Worm (Caenorhabditis elegans) whole organism, young adult: ENCODE measurements around the gene F32D8.12.

Experiments used
- B0019.2 ChIP-seq: fragments of 200-800 bp; sonication (Bioruptor generic); conservative IDR thresholded peaks from 2 replicates; pipeline ENCODE4 v1.3.6; 2022; ENCODE audit warnings: missing genetic modification reagents, missing genetic modification characterization, missing compliant biosample characterization
- B0261.1 ChIP-seq: sonication (generic microtip); optimal IDR thresholded peaks from 2 replicates; lab custom pipeline; 2016; ENCODE audit warnings: mild to moderate bottlenecking, missing genetic modification characterization, moderate library complexity, missing compliant biosample characterization
- B0336.3 ChIP-seq: fragments of 200-800 bp; sonication (Bioruptor generic); IDR thresholded peaks from 2 replicates; pipeline ENCODE4 v1.3.6; 2022; ENCODE audit warnings: missing genetic modification characterization, missing compliant biosample characterization
- C17E4.6 ChIP-seq: fragments of 200-800 bp; sonication (Bioruptor generic); IDR thresholded peaks from 2 replicates; pipeline ENCODE4 v1.3.6; 2022; ENCODE audit warnings: missing genetic modification reagents, missing genetic modification characterization, missing compliant biosample characterization
- F39B2.1 ChIP-seq: fragments of 200-800 bp; sonication (Bioruptor generic); IDR thresholded peaks from 2 replicates; pipeline ENCODE4 v1.3.6; 2022; ENCODE audit warnings: missing genetic modification reagents, missing genetic modification characterization, missing compliant biosample characterization
- F57A8.1 ChIP-seq: fragments of 200-800 bp; sonication (Bioruptor generic); optimal IDR thresholded peaks from 2 replicates; lab custom pipeline; 2018; ENCODE audit warnings: mild to moderate bottlenecking, missing genetic modification characterization, moderate library complexity, missing compliant biosample characterization
- F57C9.4 ChIP-seq: sonication (generic microtip); optimal IDR thresholded peaks from 2 replicates; lab custom pipeline; 2017; ENCODE audit warnings: mild to moderate bottlenecking, missing genetic modification characterization, missing compliant biosample characterization
- T07F8.4 ChIP-seq: sonication (generic microtip); optimal IDR thresholded peaks from 2 replicates; lab custom pipeline; 2016; ENCODE audit warnings: mild to moderate bottlenecking, missing genetic modification characterization, moderate library complexity, missing compliant biosample characterization
- Y53G8AR.9 ChIP-seq: fragments of 200-800 bp; sonication (Bioruptor generic); conservative IDR thresholded peaks from 2 replicates; pipeline ENCODE4 v1.3.6; 2022; ENCODE audit warnings: missing genetic modification reagents, missing genetic modification characterization, missing compliant biosample characterization
- Y56A3A.18 ChIP-seq: fragments of 200-800 bp; sonication (Bioruptor generic); IDR thresholded peaks from 2 replicates; pipeline ENCODE4 v1.3.6; 2022; ENCODE audit warnings: missing genetic modification reagents, missing genetic modification characterization, missing compliant biosample characterization
- ama-1 ChIP-seq, 3 experiments: fragments of 150-350 bp in 1 of 3; sonication (generic microtip) in 2 of 3; optimal IDR thresholded peaks; 2 replicates each; lab custom pipeline; 2014 to 2018; ENCODE audit warnings: missing biosample characterization in 2 of 3, missing genetic modification characterization in 2 of 3, missing genetic modification reagents in 2 of 3
- attf-6 ChIP-seq: fragments of 200-800 bp; sonication (Bioruptor generic); IDR thresholded peaks from 2 replicates; pipeline ENCODE4 v1.3.6; 2022; ENCODE audit warnings: missing genetic modification reagents, missing genetic modification characterization, missing compliant biosample characterization
- bed-2 ChIP-seq: fragments of 200-800 bp; sonication (Bioruptor generic); IDR thresholded peaks from 2 replicates; pipeline ENCODE4 v1.3.6; 2022; ENCODE audit warnings: missing genetic modification reagents, missing genetic modification characterization, missing compliant biosample characterization
- ceh-100 ChIP-seq: fragments of 200-800 bp; sonication (Bioruptor generic); IDR thresholded peaks from 2 replicates; pipeline ENCODE4 v1.3.6; 2022; ENCODE audit warnings: missing genetic modification reagents, missing genetic modification characterization, missing compliant biosample characterization
- ceh-27 ChIP-seq: fragments of 200-800 bp; sonication (Bioruptor generic); optimal IDR thresholded peaks from 2 replicates; lab custom pipeline; 2018; ENCODE audit warnings: mild to moderate bottlenecking, missing genetic modification characterization, moderate library complexity, missing compliant biosample characterization
- ceh-58 ChIP-seq: fragments of 200-800 bp; sonication (Bioruptor generic); IDR thresholded peaks from 2 replicates; pipeline ENCODE4 v1.3.6; 2022; ENCODE audit warnings: missing genetic modification characterization, missing compliant biosample characterization
- ceh-79 ChIP-seq: sonication (generic microtip); optimal IDR thresholded peaks from 2 replicates; lab custom pipeline; 2017; ENCODE audit warnings: mild to moderate bottlenecking, missing genetic modification characterization, missing compliant biosample characterization
- ceh-91 ChIP-seq: fragments of 200-800 bp; sonication (Bioruptor generic); IDR thresholded peaks from 2 replicates; pipeline ENCODE4 v1.3.6; 2022; ENCODE audit warnings: missing genetic modification reagents, missing genetic modification characterization, missing compliant biosample characterization
- dpl-1 ChIP-seq: fragments of 150-350 bp; optimal IDR thresholded peaks from 2 replicates; lab custom pipeline; 2014; ENCODE audit warnings: missing biosample characterization, missing genetic modification reagents, missing genetic modification characterization
- efl-1 ChIP-seq: fragments of 150-350 bp; optimal IDR thresholded peaks from 2 replicates; lab custom pipeline; 2014; ENCODE audit warnings: missing biosample characterization, missing genetic modification reagents, missing genetic modification characterization
- egl-44 ChIP-seq: fragments of 200-800 bp; sonication (Bioruptor generic); IDR thresholded peaks from 2 replicates; pipeline ENCODE4 v1.3.6; 2022; ENCODE audit warnings: missing genetic modification reagents, missing genetic modification characterization, missing compliant biosample characterization
- egrh-3 ChIP-seq: fragments of 200-800 bp; sonication (Bioruptor generic); IDR thresholded peaks from 2 replicates; pipeline ENCODE4 v1.3.6; 2022; ENCODE audit warnings: missing genetic modification reagents, missing genetic modification characterization, missing compliant biosample characterization
- ets-4 ChIP-seq: fragments of 200-800 bp; sonication (Bioruptor generic); optimal IDR thresholded peaks from 2 replicates; lab custom pipeline; 2018; ENCODE audit warnings: mild to moderate bottlenecking, missing genetic modification characterization, missing compliant biosample characterization
- hlh-26 ChIP-seq: fragments of 200-800 bp; sonication (Bioruptor generic); conservative IDR thresholded peaks from 2 replicates; pipeline ENCODE4 v1.3.6; 2022; ENCODE audit warnings: missing genetic modification reagents, missing genetic modification characterization, missing compliant biosample characterization
- hsf-1 ChIP-seq: fragments of 200-800 bp; sonication (Bioruptor generic); IDR thresholded peaks from 2 replicates; pipeline ENCODE4 v1.3.6; 2022; ENCODE audit warnings: missing genetic modification reagents, missing genetic modification characterization, missing compliant biosample characterization
- lin-40 ChIP-seq: sonication (generic microtip); optimal IDR thresholded peaks from 2 replicates; lab custom pipeline; 2016; ENCODE audit warnings: missing genetic modification characterization, mild to moderate bottlenecking, missing compliant biosample characterization, missing genotype, missing genetic modification reagents
- lsy-27 ChIP-seq: sonication (generic microtip); optimal IDR thresholded peaks from 2 replicates; lab custom pipeline; 2017; ENCODE audit warnings: missing genetic modification characterization, mild to moderate bottlenecking, missing compliant biosample characterization, antibody characterized with exemption, missing genotype, borderline replicate concordance; ENCODE audit not compliant: insufficient read depth
- madf-10 ChIP-seq: sonication (generic microtip); optimal IDR thresholded peaks from 2 replicates; lab custom pipeline; 2016; ENCODE audit warnings: mild to moderate bottlenecking, missing genetic modification characterization, missing compliant biosample characterization
- madf-3 ChIP-seq: fragments of 200-800 bp; sonication (Bioruptor generic); IDR thresholded peaks from 2 replicates; pipeline ENCODE4 v1.3.6; 2022; ENCODE audit warnings: missing genetic modification reagents, missing genetic modification characterization, missing compliant biosample characterization
- madf-6 ChIP-seq: fragments of 200-800 bp; sonication (Bioruptor generic); IDR thresholded peaks from 2 replicates; pipeline ENCODE4 v1.3.6; 2022; ENCODE audit warnings: missing genetic modification reagents, missing genetic modification characterization, missing compliant biosample characterization
- mcd-1 ChIP-seq: fragments of 200-800 bp; sonication (Bioruptor generic); IDR thresholded peaks from 2 replicates; pipeline ENCODE4 v1.3.6; 2022; ENCODE audit warnings: missing genetic modification reagents, missing genetic modification characterization, missing compliant biosample characterization
- mel-28 ChIP-seq: sonication (generic microtip); optimal IDR thresholded peaks from 2 replicates; lab custom pipeline; 2016; ENCODE audit warnings: borderline replicate concordance, mild to moderate bottlenecking, missing genetic modification characterization, missing compliant biosample characterization
- mxl-1 ChIP-seq: sonication (generic microtip); optimal IDR thresholded peaks from 2 replicates; lab custom pipeline; 2016; ENCODE audit warnings: missing genetic modification characterization, missing compliant biosample characterization
- nfya-2 ChIP-seq: fragments of 200-800 bp; sonication (Bioruptor generic); IDR thresholded peaks from 2 replicates; pipeline ENCODE4 v1.3.6; 2022; ENCODE audit warnings: missing genetic modification reagents, missing genetic modification characterization, missing compliant biosample characterization
- nfyb-1 ChIP-seq: fragments of 200-800 bp; sonication (Bioruptor generic); IDR thresholded peaks from 2 replicates; pipeline ENCODE4 v1.3.6; 2022; ENCODE audit warnings: missing genetic modification reagents, missing genetic modification characterization, missing compliant biosample characterization
- nhr-120 ChIP-seq: fragments of 200-800 bp; sonication (Bioruptor generic); IDR thresholded peaks from 2 replicates; pipeline ENCODE4 v1.3.6; 2022; ENCODE audit warnings: missing genetic modification characterization, missing compliant biosample characterization
- nhr-90 ChIP-seq: sonication (generic microtip); optimal IDR thresholded peaks from 2 replicates; lab custom pipeline; 2016; ENCODE audit warnings: missing genotype, mild to moderate bottlenecking, missing genetic modification characterization, missing compliant biosample characterization
- pha-4 ChIP-seq: fragments of 150-350 bp; sonication (generic microtip); optimal IDR thresholded peaks from 2 replicates; lab custom pipeline; 2014; ENCODE audit warnings: missing biosample characterization, missing genetic modification reagents, missing genetic modification characterization
- rcor-1 ChIP-seq: fragments of 200-800 bp; sonication (Bioruptor generic); IDR thresholded peaks from 2 replicates; pipeline ENCODE4 v1.3.6; 2022; ENCODE audit warnings: missing genetic modification reagents, missing genetic modification characterization, missing compliant biosample characterization
- sdz-38 ChIP-seq: sonication (generic microtip); optimal IDR thresholded peaks from 2 replicates; lab custom pipeline; 2016; ENCODE audit warnings: missing genotype, missing genetic modification characterization, missing compliant biosample characterization
- tbx-9 ChIP-seq: sonication (generic microtip); optimal IDR thresholded peaks from 2 replicates; lab custom pipeline; 2016; ENCODE audit warnings: borderline replicate concordance, missing genetic modification characterization, inconsistent platforms, missing compliant biosample characterization
- unc-130 ChIP-seq: sonication (generic microtip); optimal IDR thresholded peaks from 2 replicates; lab custom pipeline; 2016; ENCODE audit warnings: missing genetic modification reagents, missing genetic modification characterization, missing compliant biosample characterization
- xnd-1 ChIP-seq: sonication (generic microtip); optimal IDR thresholded peaks from 2 replicates; lab custom pipeline; 2016; ENCODE audit warnings: missing genotype, missing genetic modification reagents, missing genetic modification characterization, missing compliant biosample characterization
- zfh-2 ChIP-seq: fragments of 200-800 bp; sonication (Bioruptor generic); conservative IDR thresholded peaks from 2 replicates; pipeline ENCODE4 v1.3.6; 2022; ENCODE audit warnings: missing genetic modification reagents, missing genetic modification characterization, missing compliant biosample characterization
- zim-3 ChIP-seq: sonication (generic microtip); optimal IDR thresholded peaks from 2 replicates; lab custom pipeline; 2017; ENCODE audit warnings: mild to moderate bottlenecking, missing genetic modification characterization, moderate library complexity, missing compliant biosample characterization
- ztf-18 ChIP-seq: sonication (generic microtip); optimal IDR thresholded peaks from 2 replicates; lab custom pipeline; 2016; ENCODE audit warnings: missing genotype, mild to moderate bottlenecking, missing genetic modification characterization, missing compliant biosample characterization
- ztf-25 ChIP-seq: fragments of 200-800 bp; sonication (Bioruptor generic); IDR thresholded peaks from 2 replicates; pipeline ENCODE4 v1.3.6; 2022; ENCODE audit warnings: missing genetic modification reagents, missing genetic modification characterization, missing compliant biosample characterization
- ztf-3 ChIP-seq: fragments of 200-800 bp; sonication (Bioruptor generic); optimal IDR thresholded peaks from 2 replicates; lab custom pipeline; 2018; ENCODE audit warnings: mild to moderate bottlenecking, missing genetic modification characterization, missing compliant biosample characterization
- ztf-6 ChIP-seq: fragments of 200-800 bp; sonication (Bioruptor generic); IDR thresholded peaks from 2 replicates; pipeline ENCODE4 v1.3.6; 2022; ENCODE audit warnings: missing genetic modification reagents, missing genetic modification characterization, missing compliant biosample characterization

The F32D8.12 gene

ce11 chrV:10858340-10858739 lies 32.5 kb downstream of the F32D8.12 start (continued):
- TF ChIP-seq lsy-27 (no peak), ztf-18 (no peak), tbx-9 (tag; lab: Kevin White, UChicago) (no peak), ceh-27 (GFP tag; lab: Kevin White, UChicago) (peak; percentile 72), Y56A3A.18 (no peak), ztf-3 (GFP tag; lab: Kevin White, UChicago) (no peak), zim-3 (tag; lab: Kevin White, UChicago) (no peak), nhr-90 (no peak), bed-2 (GFP tag; lab: Robert Waterston, UW) (no peak), B0261.1 (tag; lab: Kevin White, UChicago) (no peak), attf-6 (no peak), madf-10 (tag; lab: Kevin White, UChicago) (peak; percentile 57), B0336.3 (0 out of 2 replicates have a peak, but pooled peaks have one; percentile 52), F57A8.1 (GFP tag; lab: Kevin White, UChicago) (no peak), unc-130 (GFP tag; lab: Kevin White, UChicago) (no peak), F57C9.4 (tag; lab: Kevin White, UChicago) (no peak), F39B2.1 (GFP tag; lab: Robert Waterston, UW) (no peak), egrh-3 (GFP tag; lab: Robert Waterston, UW) (peak; percentile 66), dpl-1 (GFP tag; lab: Kevin White, UChicago) (no peak), ceh-58 (GFP tag; lab: Robert Waterston, UW) (no peak), lin-40 (tag; lab: Kevin White, UChicago) (peak; percentile 67), efl-1 (GFP tag; lab: Kevin White, UChicago) (no peak), hsf-1 (GFP tag; lab: Robert Waterston, UW) (no peak), ztf-25 (GFP tag; lab: Robert Waterston, UW) (no peak), B0019.2 (GFP tag; lab: Robert Waterston, UW) (no peak), nfyb-1 (GFP tag; lab: Robert Waterston, UW) (peak; percentile 57; the same call in 1 of the 2 replicates), mxl-1 (tag; lab: Kevin White, UChicago) (no peak), egl-44 (GFP tag; lab: Robert Waterston, UW) (0 out of 2 replicates have a peak, but pooled peaks have one; percentile 7), ets-4 (GFP tag; lab: Kevin White, UChicago) (no peak), ama-1 (optimal IDR thresholded peaks at IDR 0.05; lab: Kevin White, UChicago) (no peak), ama-1 (GFP tag; optimal IDR thresholded peaks at IDR 0.05; lab: Kevin White, UChicago) (no peak), Y53G8AR.9 (no peak), ceh-100 (GFP tag; lab: Robert Waterston, UW) (no peak), ztf-6 (no peak), xnd-1 (tag; lab: Kevin White, UChicago) (no peak), rcor-1 (GFP tag; lab: Robert Waterston, UW) (no peak), nfya-2 (GFP tag; lab: Robert Waterston, UW) (no peak), ceh-79 (tag; lab: Kevin White, UChicago) (no peak), madf-3 (no peak), madf-6 (no peak), sdz-38 (tag; lab: Kevin White, UChicago) (no peak), T07F8.4 (tag; lab: Kevin White, UChicago) (no peak), ceh-91 (GFP tag; lab: Robert Waterston, UW) (no peak), C17E4.6 (no peak), hlh-26 (GFP tag; lab: Robert Waterston, UW) (no peak), mcd-1 (GFP tag; lab: Robert Waterston, UW) (0 out of 2 replicates have a peak, but pooled peaks have one; percentile 30), mel-28 (tag; lab: Kevin White, UChicago) (no peak), zfh-2 (peak; percentile 96), pha-4 (tag; lab: Kevin White, UChicago) (no peak), nhr-120 (no peak)
